Fruit fly (Drosophila melanogaster): Measurements from ENCODE around the gene CanA1.

The CanA1 gene

DNA sequence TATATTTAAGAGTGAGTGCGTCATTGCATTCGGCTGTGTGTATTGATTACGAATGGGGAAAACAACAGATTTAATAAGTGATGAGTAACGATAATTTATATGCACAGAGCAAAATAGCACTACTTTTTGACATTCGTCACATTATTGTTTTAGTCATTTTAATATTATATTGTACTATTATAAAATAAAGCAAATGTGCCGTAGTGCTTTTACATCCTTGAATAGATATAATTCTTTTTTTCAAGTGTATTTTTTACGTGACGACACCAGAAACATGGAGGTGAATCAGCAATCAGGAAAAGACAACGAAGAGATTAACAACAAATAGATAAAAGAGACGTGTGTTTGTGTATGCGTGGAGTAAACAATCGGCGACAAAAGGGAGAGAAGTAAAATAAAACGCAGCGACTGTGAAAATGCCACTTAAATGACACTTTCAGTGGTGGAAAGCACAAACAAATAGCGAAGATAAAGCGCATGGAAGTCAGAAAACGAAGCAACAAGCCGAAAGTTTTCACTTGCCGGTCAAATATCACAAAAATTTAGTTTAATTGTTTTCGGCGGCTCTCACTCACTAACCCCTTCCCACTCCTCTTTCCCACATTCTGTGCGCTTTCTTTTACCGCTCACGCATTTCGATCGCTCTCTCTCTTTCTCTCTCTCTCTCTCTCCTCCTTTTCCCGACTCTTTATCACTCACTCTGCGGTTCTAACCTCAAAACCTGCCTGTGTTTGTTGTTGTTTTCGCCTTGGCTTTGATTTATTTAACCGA lies 20.0 kb downstream of the CanA1 start (continued):
- TF ChIP-seq schlank (tag; optimal IDR thresholded peaks at IDR 0.05) (peak; percentile 45), Sox100B (GFP tag; optimal IDR thresholded peaks at IDR 0.05) (peak; percentile 95), Elba2 (GFP tag; optimal IDR thresholded peaks at IDR 0.05) (no peak), gem (tag; optimal IDR thresholded peaks at IDR 0.05) (peak; percentile 92), CG9215 (GFP tag; IDR thresholded peaks at IDR 0.05) (peak; percentile 53; the same call in 1 of the 2 replicates), fu2 (GFP tag; optimal IDR thresholded peaks at IDR 0.05) (no peak), dmrt99B (tag; optimal IDR thresholded peaks at IDR 0.05) (peak; percentile 94), kni (GFP tag; optimal IDR thresholded peaks at IDR 0.05) (peak; percentile 88), ssp (GFP tag; IDR thresholded peaks at IDR 0.05) (peak; percentile 57), ken (GFP tag; IDR thresholded peaks at IDR 0.05) (peak; percentile 73; the same call in 2 of the 3 replicates), CG4360 (GFP tag; IDR thresholded peaks at IDR 0.05) (peak; percentile 93), seq (GFP tag; IDR thresholded peaks at IDR 0.05) (peak; percentile 73), cato (GFP tag; optimal IDR thresholded peaks at IDR 0.05; ENCODE audit: borderline replicate concordance) (peak; percentile 52), CG10209 (GFP tag; optimal IDR thresholded peaks at IDR 0.05) (peak; percentile 78), HLH4C (GFP tag; IDR thresholded peaks at IDR 0.05; ENCODE audit: partially characterized antibody) (no peak), CG31365 (tag; optimal IDR thresholded peaks at IDR 0.05) (peak; percentile 52), CG2712 (tag; optimal IDR thresholded peaks at IDR 0.05) (peak; percentile 89), fd102C (GFP tag; optimal IDR thresholded peaks at IDR 0.05) (no peak), Trl (optimal IDR thresholded peaks at IDR 0.05) (peak; percentile 86 to 87), Trl (GFP tag; optimal IDR thresholded peaks at IDR 0.05) (no peak), CG1832 (GFP tag; optimal IDR thresholded peaks at IDR 0.05) (peak; percentile 54), Ets65A (GFP tag) (no peak), Lim3 (GFP tag; IDR thresholded peaks at IDR 0.05) (no peak), CG11723 (GFP tag; optimal IDR thresholded peaks at IDR 0.05) (peak; percentile 72), Scr (GFP tag; IDR thresholded peaks at IDR 0.05; ENCODE audit: partially characterized antibody) (no peak), wek (GFP tag; optimal IDR thresholded peaks at IDR 0.05) (peak; percentile 51), Myb (GFP tag; optimal IDR thresholded peaks at IDR 0.05) (no peak), CG11398 (GFP tag; optimal IDR thresholded peaks at IDR 0.05) (no peak), fd96Cb (tag; optimal IDR thresholded peaks at IDR 0.05) (peak; percentile 87), stwl (tag; optimal IDR thresholded peaks at IDR 0.05) (peak; percentile 18), Abd-B (GFP tag; optimal IDR thresholded peaks at IDR 0.05) (peak; percentile 80), CG1602 (GFP tag; optimal IDR thresholded peaks at IDR 0.05) (peak; percentile 60), CG12659 (GFP tag; optimal IDR thresholded peaks at IDR 0.05) (peak; percentile 72), MTF-1 (GFP tag; optimal IDR thresholded peaks at IDR 0.05; ENCODE audit: borderline replicate concordance) (peak; percentile 72), CoRest (tag; optimal IDR thresholded peaks at IDR 0.05) (peak; percentile 87), Nf-YC (tag; optimal IDR thresholded peaks at IDR 0.05) (peak; percentile 21), Hr3 (GFP tag; optimal IDR thresholded peaks at IDR 0.05) (peak; percentile 59), eyg (GFP tag; optimal IDR thresholded peaks at IDR 0.05) (no peak), vvl (GFP tag; IDR thresholded peaks at IDR 0.05) (peak; percentile 90), CG10462 (GFP tag; optimal IDR thresholded peaks at IDR 0.05) (peak; percentile 46), sqz (GFP tag; optimal IDR thresholded peaks at IDR 0.05) (peak; percentile 57), bbx (GFP tag; IDR thresholded peaks at IDR 0.05; ENCODE audit: partially characterized antibody) (no peak), CG5180 (GFP tag; optimal IDR thresholded peaks at IDR 0.05) (peak; percentile 64), run (tag; optimal IDR thresholded peaks at IDR 0.05) (peak; percentile 73), zf30C (GFP tag; optimal IDR thresholded peaks at IDR 0.05) (peak; percentile 56), CG7839 (tag; optimal IDR thresholded peaks at IDR 0.05) (peak; percentile 90), ab (GFP tag; optimal IDR thresholded peaks at IDR 0.05) (no peak), CG15269 (tag; optimal IDR thresholded peaks at IDR 0.05) (peak; percentile 74), pzg (GFP tag; optimal IDR thresholded peaks at IDR 0.05) (no peak)

Measured in whole organism, embryonic.